Worm (Caenorhabditis elegans): Measurements from ENCODE around the gene srd-5.

Gene srd-5

DNA sequence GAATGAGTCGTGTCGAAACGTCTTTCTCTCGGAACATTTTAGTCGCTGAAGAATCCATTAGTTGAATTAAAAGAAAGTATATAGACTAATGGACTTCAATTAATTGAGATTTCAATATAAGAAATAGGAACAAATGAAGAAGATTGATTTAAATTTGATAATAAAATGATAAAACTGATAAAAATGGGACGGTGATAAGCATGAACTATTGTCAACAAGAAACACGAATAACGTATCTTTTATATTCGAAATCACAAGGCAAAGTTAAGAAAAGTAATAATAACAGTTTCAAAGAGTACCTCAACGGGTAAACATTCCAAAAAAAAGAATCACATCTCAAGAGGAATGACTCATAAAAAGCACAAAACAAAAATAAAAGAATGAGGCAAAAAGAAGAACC lies 4.9 kb downstream of the srd-5 start, which contains the start of gene T19E7.6:
Gene T19E7.6 (minus strand): TSS at position 45 of the 400 bp plus-strand sequence.
- TF ChIP-seq sdc-2 (tag; optimal IDR thresholded peaks at IDR 0.05) = no peak
- no peak for TF ChIP-seq madf-2 (tag; optimal IDR thresholded peaks at IDR 0.05)
- TF ChIP-seq ceh-14 (tag; optimal IDR thresholded peaks at IDR 0.05) = no peak
- no peak for TF ChIP-seq ets-4 (tag; optimal IDR thresholded peaks at IDR 0.05)
- no peak for TF ChIP-seq ceh-19 (GFP tag; optimal IDR thresholded peaks at IDR 0.05)
- no peak for TF ChIP-seq ceh-31 (tag; optimal IDR thresholded peaks at IDR 0.05)
- TF ChIP-seq che-1 (tag; optimal IDR thresholded peaks at IDR 0.05) = no peak
- TF ChIP-seq Y22D7AL.16 (tag; optimal IDR thresholded peaks at IDR 0.05) = no peak
- TF ChIP-seq rnt-1 (tag; optimal IDR thresholded peaks at IDR 0.05) = no peak
- TF ChIP-seq ceh-18 (tag; optimal IDR thresholded peaks at IDR 0.05) = no peak
- no peak for TF ChIP-seq F13H6.1 (tag; optimal IDR thresholded peaks at IDR 0.05)
- TF ChIP-seq lim-6 (tag; optimal IDR thresholded peaks at IDR 0.05) = no peak
- no peak for TF ChIP-seq mec-3 (tag; optimal IDR thresholded peaks at IDR 0.05; ENCODE audit: borderline replicate concordance)
- TF ChIP-seq syd-9 (tag; optimal IDR thresholded peaks at IDR 0.05) = no peak
- no peak for TF ChIP-seq pha-4 (tag; optimal IDR thresholded peaks at IDR 0.05)
- TF ChIP-seq odd-2 (tag; optimal IDR thresholded peaks at IDR 0.05) = no peak
- TF ChIP-seq K02D7.2 (tag; optimal IDR thresholded peaks at IDR 0.05) = no peak
- no peak for TF ChIP-seq ceh-24 (tag; optimal IDR thresholded peaks at IDR 0.05)
- no peak for TF ChIP-seq tbx-7 (tag; optimal IDR thresholded peaks at IDR 0.05)
- TF ChIP-seq ceh-6 (GFP tag; optimal IDR thresholded peaks at IDR 0.05) = no peak

DNA sequence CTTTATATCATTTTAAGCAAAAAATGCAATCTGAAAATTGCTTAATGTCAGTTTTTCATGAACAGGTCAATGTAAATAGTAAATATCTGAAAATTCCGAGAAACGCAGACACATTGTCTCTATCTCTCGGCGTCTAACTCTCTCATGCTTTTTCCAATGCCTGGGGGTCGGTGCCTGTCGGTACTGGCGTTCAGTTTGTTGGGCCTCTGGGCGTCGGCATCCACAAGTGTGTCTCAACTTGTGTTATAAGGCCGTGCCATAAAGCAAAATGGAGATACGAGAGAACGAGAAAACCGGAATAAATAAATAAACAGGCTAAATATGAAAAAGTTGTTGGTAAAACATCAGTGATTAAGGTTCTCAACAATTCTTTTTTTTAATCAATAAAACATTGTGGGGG lies 7.1 kb downstream of the srd-5 start:
- TF ChIP-seq ceh-18 (tag; optimal IDR thresholded peaks at IDR 0.05) (peak; percentile 2), elt-4 (tag; optimal IDR thresholded peaks at IDR 0.05) (no peak), sox-2 (GFP tag; IDR thresholded peaks at IDR 0.05) (no peak), fkh-10 (GFP tag; optimal IDR thresholded peaks at IDR 0.05) (no peak), odd-2 (tag; optimal IDR thresholded peaks at IDR 0.05) (no peak)

DNA sequence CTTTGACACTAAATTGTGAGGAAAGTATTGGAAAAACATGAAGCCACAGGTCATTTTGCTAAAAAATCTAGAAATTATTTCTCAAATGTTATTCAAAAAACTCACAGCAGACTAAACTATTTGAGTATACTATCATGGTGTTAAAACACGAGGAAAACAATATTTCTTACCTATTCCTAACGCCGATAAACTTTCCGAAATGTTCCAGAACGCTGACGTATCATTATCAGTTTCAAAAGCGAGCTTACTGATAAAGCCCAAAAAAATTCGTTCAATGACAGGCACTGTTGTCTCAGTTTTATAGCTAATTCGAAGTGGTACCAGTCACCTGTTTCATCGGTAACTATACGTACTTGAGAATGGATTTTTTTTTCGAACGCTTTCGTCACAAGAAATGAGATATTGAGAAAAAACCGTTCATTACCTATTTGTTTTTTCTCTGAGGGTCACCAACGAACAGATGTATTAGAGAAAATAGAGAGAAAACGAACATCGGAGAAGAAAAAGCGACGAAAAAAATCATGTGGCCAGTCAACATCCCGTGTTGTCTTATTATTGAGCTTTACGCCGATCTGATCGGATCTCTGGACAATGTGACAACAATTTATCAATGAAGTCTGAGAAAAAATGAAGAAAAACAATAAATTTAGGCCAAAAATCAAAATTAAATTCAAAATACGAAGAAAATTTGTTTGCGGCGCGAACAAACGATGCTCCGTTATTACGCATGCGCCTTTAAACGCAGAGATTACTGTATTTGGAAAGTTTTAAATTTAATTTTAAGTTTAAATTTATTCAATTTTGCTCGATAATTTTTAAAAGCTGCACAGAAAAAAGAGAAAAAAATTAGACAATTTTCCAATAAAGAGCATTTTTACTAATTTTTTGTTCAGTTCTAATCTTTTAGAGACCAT lies 8.0 kb downstream of the srd-5 start:
- TF ChIP-seq ceh-6 (GFP tag; optimal IDR thresholded peaks at IDR 0.05) (no peak), hlh-15 (tag; optimal IDR thresholded peaks at IDR 0.05) (no peak), ttx-3 (tag; optimal IDR thresholded peaks at IDR 0.05) (no peak), sox-4 (tag; optimal IDR thresholded peaks at IDR 0.05) (no peak), ceh-19 (GFP tag; optimal IDR thresholded peaks at IDR 0.05) (no peak), hlh-30 (tag; optimal IDR thresholded peaks at IDR 0.05; ENCODE audit: insufficient read depth) (no peak), tbx-7 (tag; optimal IDR thresholded peaks at IDR 0.05) (no peak), ztf-16 (tag; optimal IDR thresholded peaks at IDR 0.05) (no peak), hlh-13 (GFP tag; optimal IDR thresholded peaks at IDR 0.05) (no peak), C38D4.7 (GFP tag; optimal IDR thresholded peaks at IDR 0.05) (no peak), che-1 (tag; optimal IDR thresholded peaks at IDR 0.05) (no peak), ceh-9 (tag; optimal IDR thresholded peaks at IDR 0.05) (no peak), hlh-6 (tag; optimal IDR thresholded peaks at IDR 0.05) (no peak), elt-2 (tag; optimal IDR thresholded peaks at IDR 0.05) (no peak), pros-1 (tag; optimal IDR thresholded peaks at IDR 0.05) (no peak), ahr-1 (tag; optimal IDR thresholded peaks at IDR 0.05) (no peak), unc-42 (tag; optimal IDR thresholded peaks at IDR 0.05) (no peak)

Data from whole organism, late embryonic.